Worm (Caenorhabditis elegans): ENCODE results near the gene nsy-7.
A peak's percentile ranks its signal among the peaks of the same experiment; 100 is the strongest.

Gene nsy-7

DNA sequence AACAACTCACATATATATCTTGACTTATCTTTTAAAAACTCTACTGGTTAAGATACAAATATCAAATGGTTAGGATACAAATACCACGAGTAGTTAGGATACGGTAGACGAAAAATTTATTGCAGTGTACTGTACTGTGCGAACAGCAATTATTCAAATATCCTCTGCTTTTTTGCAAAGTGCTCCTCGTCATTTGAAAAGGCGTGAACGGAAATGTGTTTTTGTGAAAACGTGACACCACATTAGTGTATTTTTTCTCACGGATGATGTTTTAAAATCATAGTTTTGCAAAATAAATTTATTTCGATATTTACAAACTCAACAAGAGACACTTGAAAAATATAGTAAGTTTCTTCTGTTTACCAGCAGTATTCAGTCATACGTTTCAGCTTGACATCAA, 32.3 kb upstream of the nsy-7 start, which contains the start of gene F42G8.8:
TSS of gene F42G8.8 (plus strand) at position 301 of the 400 bp plus-strand sequence.
- TF ChIP-seq nhr-77 (tag; optimal IDR thresholded peaks at IDR 0.05): no peak
- no peak for TF ChIP-seq swsn-7 (tag; optimal IDR thresholded peaks at IDR 0.05)
- no peak for TF ChIP-seq snu-23 (GFP tag; optimal IDR thresholded peaks at IDR 0.05)

DNA sequence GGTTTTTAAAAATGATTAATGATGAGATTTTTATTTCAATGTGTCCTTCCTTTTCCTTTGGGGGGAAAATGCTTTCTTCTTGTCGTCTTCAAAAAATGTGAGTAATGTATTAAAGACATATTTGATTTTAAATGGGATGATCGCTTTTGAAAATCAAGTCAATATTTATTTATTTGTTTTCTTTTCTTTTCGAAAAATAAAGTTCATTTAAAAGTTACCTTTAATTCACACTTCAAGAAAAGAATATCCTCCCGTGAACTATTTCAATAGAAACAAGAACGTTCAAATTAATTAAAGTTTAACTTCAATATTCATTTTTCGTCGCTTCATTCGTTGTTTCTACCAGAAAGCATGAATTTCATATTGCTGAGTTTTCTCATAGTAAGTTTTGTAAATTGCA, 29.0 kb upstream of the nsy-7 start, which contains the start of gene irld-8:
TSS of gene irld-8 (plus strand) at position 301 of the 400 bp plus-strand sequence.
- no peak for TF ChIP-seq lin-35 (GFP tag; optimal IDR thresholded peaks at IDR 0.05)
- no peak for TF ChIP-seq ceh-8 (GFP tag; optimal IDR thresholded peaks at IDR 0.05)

DNA sequence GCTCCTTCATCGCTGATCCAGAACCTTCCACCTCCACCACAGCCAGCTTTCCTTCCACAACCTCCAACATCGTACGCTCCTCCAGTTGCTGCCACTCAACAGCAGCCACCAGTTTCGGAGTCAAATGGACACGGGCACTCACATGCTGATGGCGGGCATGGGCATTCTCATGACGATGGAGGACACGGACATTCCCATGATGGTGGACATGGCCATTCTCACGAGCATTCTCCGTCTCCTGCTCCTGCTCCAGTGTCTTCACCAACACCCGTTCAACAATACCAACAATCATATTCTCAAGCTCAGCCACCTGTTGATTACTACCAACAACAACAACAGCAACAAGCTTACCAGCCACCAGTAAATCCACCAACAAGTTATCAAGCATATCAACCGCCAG, 28.1 kb upstream of the nsy-7 start:
- TF ChIP-seq nhr-28 (tag; optimal IDR thresholded peaks at IDR 0.05) (no peak), hpl-2 (GFP tag; optimal IDR thresholded peaks at IDR 0.05) (no peak), ets-5 (GFP tag; IDR thresholded peaks at IDR 0.05) (no peak), aly-2 (tag; optimal IDR thresholded peaks at IDR 0.05) (no peak), ces-1 (GFP tag; optimal IDR thresholded peaks at IDR 0.05) (no peak), xbp-1 (tag; optimal IDR thresholded peaks at IDR 0.05) (no peak), efl-3 (GFP tag; optimal IDR thresholded peaks at IDR 0.05) (no peak), mep-1 (tag; optimal IDR thresholded peaks at IDR 0.05) (no peak), lin-15B (tag; optimal IDR thresholded peaks at IDR 0.05) (no peak), jun-1 (tag; optimal IDR thresholded peaks at IDR 0.05) (no peak), nhr-19 (GFP tag; conservative IDR thresholded peaks at IDR 0.05) (no peak), ceh-90 (tag; optimal IDR thresholded peaks at IDR 0.05) (no peak), hlh-17 (GFP tag; optimal IDR thresholded peaks at IDR 0.05; ENCODE audit: borderline replicate concordance) (no peak), swsn-7 (tag; optimal IDR thresholded peaks at IDR 0.05) (no peak), C04F5.9 (tag; optimal IDR thresholded peaks at IDR 0.05) (no peak)

DNA sequence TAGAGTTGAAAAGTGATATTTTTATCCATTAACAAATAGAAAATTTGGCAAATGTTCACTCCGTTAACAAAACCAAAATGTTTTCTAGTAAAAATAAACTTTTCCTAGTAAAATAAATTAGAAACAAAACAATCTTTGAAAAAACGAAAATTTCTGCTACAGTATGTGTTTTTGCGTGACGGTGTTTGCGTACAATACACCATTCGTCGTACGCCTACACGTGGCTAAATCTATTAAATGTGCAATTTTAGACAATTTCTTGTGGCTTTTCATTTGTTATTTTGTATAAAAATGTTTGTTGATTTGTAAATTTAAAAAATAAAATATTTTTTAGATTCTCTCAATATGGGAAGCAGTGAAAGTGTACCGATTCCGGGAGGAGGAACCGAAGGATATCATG, 26.7 kb upstream of the nsy-7 start, which contains the start of gene Y42H9AR.1:
TSS of gene Y42H9AR.1 (plus strand) at position 233 of the 400 bp plus-strand sequence.
- TF ChIP-seq ceh-63 (GFP tag; optimal IDR thresholded peaks at IDR 0.05) (no peak), ama-1 (optimal IDR thresholded peaks at IDR 0.05) (no peak), snu-23 (GFP tag; optimal IDR thresholded peaks at IDR 0.05) (peak; percentile 2), mep-1 (tag; optimal IDR thresholded peaks at IDR 0.05) (peak; percentile 38), hlh-4 (tag; optimal IDR thresholded peaks at IDR 0.05) (no peak), sup-37 (GFP tag; optimal IDR thresholded peaks at IDR 0.05) (no peak), xbp-1 (tag; optimal IDR thresholded peaks at IDR 0.05) (peak; percentile 49), F16B12.6 (tag; optimal IDR thresholded peaks at IDR 0.05) (peak; percentile 92), dpl-1 (GFP tag; optimal IDR thresholded peaks at IDR 0.05) (peak in 2 of 3 experiments; percentile 12 to 46), blmp-1 (tag; optimal IDR thresholded peaks at IDR 0.05) (peak; percentile 11), nhr-90 (tag; optimal IDR thresholded peaks at IDR 0.05; ENCODE audit: poor library complexity) (peak; percentile 0), isw-1 (GFP tag; IDR thresholded peaks at IDR 0.05) (no peak), dsc-1 (tag; optimal IDR thresholded peaks at IDR 0.05) (no peak), nhr-20 (tag; optimal IDR thresholded peaks at IDR 0.05) (peak; percentile 18), mdl-1 (tag; optimal IDR thresholded peaks at IDR 0.05) (peak in 1 of 2 experiments; percentile 61), ztf-11 (tag; optimal IDR thresholded peaks at IDR 0.05) (no peak), lin-35 (GFP tag; optimal IDR thresholded peaks at IDR 0.05) (peak in 1 of 2 experiments; percentile 42), vab-15 (tag; optimal IDR thresholded peaks at IDR 0.05) (no peak), nhr-47 (tag; optimal IDR thresholded peaks at IDR 0.05) (peak; percentile 15), lin-15B (tag; optimal IDR thresholded peaks at IDR 0.05) (no peak), ceh-8 (GFP tag; optimal IDR thresholded peaks at IDR 0.05) (no peak), efl-1 (optimal IDR thresholded peaks at IDR 0.05) (peak; percentile 18 to 40), efl-1 (GFP tag; optimal IDR thresholded peaks at IDR 0.05 in 1 of 2) (peak; percentile 45 to 77), sox-4 (tag; optimal IDR thresholded peaks at IDR 0.05) (peak; percentile 16), efl-3 (GFP tag; optimal IDR thresholded peaks at IDR 0.05) (no peak), lsy-2 (tag; optimal IDR thresholded peaks at IDR 0.05) (peak in 1 of 2 experiments; percentile 37), elt-2 (tag; optimal IDR thresholded peaks at IDR 0.05) (no peak), fkh-4 (tag; optimal IDR thresholded peaks at IDR 0.05; ENCODE audit: borderline replicate concordance) (no peak)
